Worm (Caenorhabditis elegans) whole organism, L1 larva: ENCODE data around the gene T05C12.1.
A peak's percentile ranks its signal among the peaks of the same experiment; 100 is the strongest.

Experiments used
- C16A3.4 ChIP-seq: fragments of 150-350 bp; optimal IDR thresholded peaks from 2 replicates; lab custom pipeline; 2014; ENCODE audit warnings: missing biosample characterization, missing genetic modification characterization
- aha-1 ChIP-seq: fragments of 150-350 bp; optimal IDR thresholded peaks from 2 replicates; lab custom pipeline; 2014; ENCODE audit warnings: missing biosample characterization, missing genetic modification characterization
- ceh-63 ChIP-seq: fragments of 200-800 bp; sonication (Bioruptor generic); optimal IDR thresholded peaks from 2 replicates; lab custom pipeline; 2018; ENCODE audit warnings: mild to moderate bottlenecking, missing genetic modification characterization, missing compliant biosample characterization
- ceh-82 ChIP-seq, 3 experiments: fragments of 150-350 bp in 1 of 3; sonication (generic microtip) in 2 of 3; optimal IDR thresholded peaks; 2 replicates each; lab custom pipeline; 2014 to 2017; ENCODE audit warnings: missing biosample characterization in 3 of 3, missing genetic modification characterization in 3 of 3
- ceh-90 ChIP-seq: sonication (generic microtip); optimal IDR thresholded peaks from 2 replicates; lab custom pipeline; 2016; ENCODE audit warnings: missing genetic modification characterization, missing compliant biosample characterization
- ces-1 ChIP-seq: fragments of 150-350 bp; optimal IDR thresholded peaks from 2 replicates; lab custom pipeline; 2014; ENCODE audit warnings: missing biosample characterization, missing genetic modification reagents, missing genetic modification characterization
- dpl-1 ChIP-seq, 3 experiments: fragments of 150-350 bp in 2 of 3; sonication (generic microtip) in 1 of 3; optimal IDR thresholded peaks; 2 replicates each; lab custom pipeline; 2014 to 2017; ENCODE audit warnings: missing biosample characterization in 3 of 3, missing genetic modification characterization in 3 of 3, missing genetic modification reagents in 3 of 3
- dsc-1 ChIP-seq: sonication (generic microtip); optimal IDR thresholded peaks from 2 replicates; lab custom pipeline; 2016; ENCODE audit warnings: mild to moderate bottlenecking, missing genetic modification characterization, missing compliant biosample characterization
- efl-3 ChIP-seq: fragments of 200-800 bp; sonication (Bioruptor generic); optimal IDR thresholded peaks from 2 replicates; lab custom pipeline; 2018; ENCODE audit warnings: mild to moderate bottlenecking, missing genetic modification characterization, missing compliant biosample characterization
- elt-2 ChIP-seq: sonication (generic microtip); optimal IDR thresholded peaks from 2 replicates; lab custom pipeline; 2016; ENCODE audit warnings: missing genetic modification characterization, mild to moderate bottlenecking, inconsistent platforms, missing compliant biosample characterization, missing genetic modification reagents
- elt-3 ChIP-seq, 6 experiments: fragments of 150-350 bp in 1 of 6; sonication (generic microtip); optimal IDR thresholded peaks; 2 replicates each; lab custom pipeline; 2017 to 2018; ENCODE audit warnings: missing biosample characterization in 6 of 6, missing genetic modification characterization in 6 of 6, inconsistent platforms in 1 of 6
- ets-5 ChIP-seq: fragments of 200-800 bp; sonication (Bioruptor generic); IDR thresholded peaks from 2 replicates; pipeline ENCODE4 v1.3.6; 2022; ENCODE audit warnings: missing genetic modification characterization, missing compliant biosample characterization
- fkh-10 ChIP-seq: sonication (generic microtip); optimal IDR thresholded peaks from 2 replicates; lab custom pipeline; 2017; ENCODE audit warnings: missing biosample characterization, missing genetic modification reagents, missing genetic modification characterization
- fos-1 ChIP-seq: fragments of 150-350 bp; optimal IDR thresholded peaks from 2 replicates; lab custom pipeline; 2014; ENCODE audit warnings: missing biosample characterization, missing genetic modification characterization
- hlh-17 ChIP-seq: fragments of 200-800 bp; sonication (Bioruptor generic); optimal IDR thresholded peaks from 2 replicates; lab custom pipeline; 2018; ENCODE audit warnings: missing genetic modification characterization, mild to moderate bottlenecking, missing compliant biosample characterization, moderate library complexity, borderline replicate concordance
- hpl-2 ChIP-seq: fragments of 150-350 bp; optimal IDR thresholded peaks from 2 replicates; lab custom pipeline; 2014; ENCODE audit warnings: missing biosample characterization, missing genetic modification reagents, missing genetic modification characterization
- isw-1 ChIP-seq: fragments of 200-800 bp; sonication (Bioruptor generic); IDR thresholded peaks from 2 replicates; pipeline ENCODE4 v1.3.6; 2022; ENCODE audit warnings: missing genetic modification characterization, missing compliant biosample characterization
- jun-1 ChIP-seq: fragments of 150-350 bp; optimal IDR thresholded peaks from 2 replicates; lab custom pipeline; 2014; ENCODE audit warnings: missing biosample characterization, missing genetic modification reagents, missing genetic modification characterization
- lin-15B ChIP-seq: fragments of 150-350 bp; sonication (generic microtip); optimal IDR thresholded peaks from 3 replicates; lab custom pipeline; 2014; ENCODE audit warnings: missing biosample characterization, missing genetic modification characterization
- lin-35 ChIP-seq, 2 experiments: fragments of 150-350 bp; optimal IDR thresholded peaks; 2 replicates each; lab custom pipeline; 2014; ENCODE audit warnings: missing biosample characterization in 2 of 2, missing genetic modification characterization in 2 of 2, missing genetic modification reagents in 2 of 2
- lin-39 ChIP-seq: fragments of 150-350 bp; optimal IDR thresholded peaks from 2 replicates; lab custom pipeline; 2014; ENCODE audit warnings: missing biosample characterization, missing genetic modification reagents, missing genetic modification characterization
- lsy-2 ChIP-seq, 2 experiments: fragments of 150-350 bp; optimal IDR thresholded peaks; 2 replicates each; lab custom pipeline; 2014; ENCODE audit warnings: missing biosample characterization in 2 of 2, missing genetic modification characterization in 2 of 2
- mep-1 ChIP-seq: fragments of 150-350 bp; optimal IDR thresholded peaks from 2 replicates; lab custom pipeline; 2014; ENCODE audit warnings: missing biosample characterization, missing genetic modification characterization
- nhr-11 ChIP-seq: fragments of 150-350 bp; optimal IDR thresholded peaks from 2 replicates; lab custom pipeline; 2014; ENCODE audit warnings: missing biosample characterization, missing genetic modification characterization
- nhr-12 ChIP-seq: sonication (generic microtip); optimal IDR thresholded peaks from 2 replicates; lab custom pipeline; 2017; ENCODE audit warnings: missing biosample characterization, missing genetic modification characterization
- nhr-19 ChIP-seq: fragments of 200-800 bp; sonication (Bioruptor generic); conservative IDR thresholded peaks from 2 replicates; pipeline ENCODE4 v1.3.6; 2022; ENCODE audit warnings: missing genetic modification characterization, missing compliant biosample characterization
- nhr-20 ChIP-seq: sonication (generic microtip); optimal IDR thresholded peaks from 2 replicates; lab custom pipeline; 2016; ENCODE audit warnings: mild to moderate bottlenecking, missing genetic modification characterization, missing compliant biosample characterization
- nhr-237 ChIP-seq: fragments of 150-350 bp; optimal IDR thresholded peaks from 2 replicates; lab custom pipeline; 2014; ENCODE audit warnings: missing biosample characterization, missing genetic modification characterization
- nhr-28 ChIP-seq: fragments of 150-350 bp; optimal IDR thresholded peaks from 2 replicates; lab custom pipeline; 2014; ENCODE audit warnings: missing biosample characterization, missing genetic modification characterization
- nhr-47 ChIP-seq: sonication (generic microtip); optimal IDR thresholded peaks from 2 replicates; lab custom pipeline; 2016; ENCODE audit warnings: mild to moderate bottlenecking, missing genetic modification characterization, moderate library complexity, missing compliant biosample characterization
- nhr-71 ChIP-seq: sonication (generic microtip); optimal IDR thresholded peaks from 2 replicates; lab custom pipeline; 2016; ENCODE audit warnings: mild to moderate bottlenecking, missing genetic modification characterization, moderate library complexity, missing compliant biosample characterization
- nhr-77 ChIP-seq: fragments of 150-350 bp; optimal IDR thresholded peaks from 2 replicates; lab custom pipeline; 2014; ENCODE audit warnings: missing biosample characterization, missing genetic modification characterization
- nhr-85 ChIP-seq: sonication (generic microtip); peaks from one replicate; lab custom pipeline; 2016; ENCODE audit warnings: missing genetic modification characterization, inconsistent platforms, missing compliant biosample characterization
- pqm-1 ChIP-seq: sonication (generic microtip); optimal IDR thresholded peaks from 3 replicates; lab custom pipeline; 2017; ENCODE audit warnings: missing biosample characterization, missing genetic modification characterization
- rnt-1 ChIP-seq: sonication (generic microtip); optimal IDR thresholded peaks from 2 replicates; lab custom pipeline; 2016; ENCODE audit warnings: mild to moderate bottlenecking, missing genetic modification characterization, moderate library complexity, missing compliant biosample characterization
- snu-23 ChIP-seq: sonication (generic microtip); optimal IDR thresholded peaks from 2 replicates; lab custom pipeline; 2016; ENCODE audit warnings: missing genetic modification characterization, missing compliant biosample characterization
- sptf-1 ChIP-seq: fragments of 150-350 bp; optimal IDR thresholded peaks from 2 replicates; lab custom pipeline; 2014; ENCODE audit warnings: missing biosample characterization, missing genetic modification characterization
- sup-37 ChIP-seq: fragments of 200-800 bp; sonication (Bioruptor generic); optimal IDR thresholded peaks from 2 replicates; lab custom pipeline; 2018; ENCODE audit warnings: mild to moderate bottlenecking, missing genetic modification characterization, missing compliant biosample characterization
- swsn-7 ChIP-seq: sonication (generic microtip); optimal IDR thresholded peaks from 2 replicates; lab custom pipeline; 2016; ENCODE audit warnings: missing genetic modification characterization, missing compliant biosample characterization
- tbx-2 ChIP-seq: sonication (generic microtip); optimal IDR thresholded peaks from 2 replicates; lab custom pipeline; 2016; ENCODE audit warnings: missing genetic modification characterization, missing compliant biosample characterization
- unc-30 ChIP-seq: sonication (generic microtip); optimal IDR thresholded peaks from 2 replicates; lab custom pipeline; 2017; ENCODE audit warnings: missing biosample characterization, missing genetic modification characterization
- unc-62 ChIP-seq: fragments of 150-350 bp; optimal IDR thresholded peaks from 2 replicates; lab custom pipeline; 2014; ENCODE audit warnings: missing biosample characterization, missing genetic modification reagents, missing genetic modification characterization
- unc-86 ChIP-seq: sonication (generic microtip); optimal IDR thresholded peaks from 2 replicates; lab custom pipeline; 2016; ENCODE audit warnings: missing genetic modification characterization, missing compliant biosample characterization
- unc-98 ChIP-seq: fragments of 200-800 bp; sonication (Bioruptor generic); IDR thresholded peaks from 2 replicates; pipeline ENCODE4 v1.3.6; 2022; ENCODE audit warnings: missing genetic modification characterization, missing compliant biosample characterization
- vab-15 ChIP-seq: sonication (generic microtip); optimal IDR thresholded peaks from 2 replicates; lab custom pipeline; 2017; ENCODE audit warnings: missing genotype, mild to moderate bottlenecking, missing genetic modification characterization, missing compliant biosample characterization
- xbp-1 ChIP-seq: sonication (generic microtip); optimal IDR thresholded peaks from 2 replicates; lab custom pipeline; 2016; ENCODE audit warnings: missing genetic modification characterization, missing compliant biosample characterization
- zag-1 ChIP-seq: fragments of 150-350 bp; optimal IDR thresholded peaks from 2 replicates; lab custom pipeline; 2014; ENCODE audit warnings: missing biosample characterization, missing genetic modification characterization
- zip-4 ChIP-seq: fragments of 200-800 bp; sonication (Bioruptor generic); optimal IDR thresholded peaks from 2 replicates; lab custom pipeline; 2018; ENCODE audit warnings: mild to moderate bottlenecking, missing genetic modification characterization, moderate library complexity, missing compliant biosample characterization
- ztf-4 ChIP-seq: fragments of 150-350 bp; optimal IDR thresholded peaks from 2 replicates; lab custom pipeline; 2014; ENCODE audit warnings: missing biosample characterization, missing genetic modification characterization

Gene T05C12.1

DNA sequence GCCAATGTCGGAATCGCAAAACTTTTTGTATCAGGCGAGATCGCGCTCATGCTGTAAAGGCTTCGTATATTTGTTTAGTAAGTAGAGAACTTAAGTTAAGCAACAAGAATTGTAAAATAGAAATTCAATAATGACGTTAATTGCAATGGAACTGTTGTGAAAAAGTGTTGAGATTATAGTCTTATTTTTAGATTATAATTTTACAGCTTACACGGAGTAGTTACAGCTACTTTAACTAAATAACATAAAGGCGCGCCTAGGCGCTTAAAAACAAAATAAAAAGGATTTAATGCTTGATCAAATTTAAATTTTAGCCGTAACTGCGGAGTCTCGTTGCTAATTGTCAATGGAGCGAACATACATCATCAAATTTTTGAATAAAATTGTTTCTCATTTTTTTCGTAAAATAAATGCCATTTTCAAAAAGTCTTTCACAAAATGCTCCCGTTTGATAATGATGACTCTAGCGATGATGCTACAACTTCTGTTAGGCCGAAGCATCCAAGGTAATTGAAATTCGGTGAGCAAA is 11.3 kb upstream of the T05C12.1 start, which contains the start of the genes emb-27 and rrf-3 (continued):
- peak; percentile 75 to 83 for TF ChIP-seq lin-35 (GFP tag; optimal IDR thresholded peaks at IDR 0.05; lab: Kevin White, UChicago)
- no peak for TF ChIP-seq zag-1 (tag; lab: Kevin White, UChicago)
- no peak for TF ChIP-seq nhr-19
- TF ChIP-seq efl-3: no peak
- TF ChIP-seq ces-1 (GFP tag; lab: Kevin White, UChicago): no peak
- TF ChIP-seq nhr-12 (tag; lab: Kevin White, UChicago): no peak
- TF ChIP-seq xbp-1 (tag; lab: Kevin White, UChicago): peak; percentile 25
- no peak for TF ChIP-seq fkh-10 (GFP tag; lab: Kevin White, UChicago)
- no peak for TF ChIP-seq unc-98 (GFP tag; lab: Robert Waterston, UW)
- TF ChIP-seq sptf-1: no peak
- no peak for TF ChIP-seq unc-30 (tag; lab: Kevin White, UChicago)
- no peak for TF ChIP-seq nhr-28 (tag; lab: Kevin White, UChicago)
- no peak for TF ChIP-seq aha-1 (tag; lab: Kevin White, UChicago)
- no peak for TF ChIP-seq ets-5 (GFP tag; lab: Robert Waterston, UW)
- TF ChIP-seq fos-1 (tag; lab: Kevin White, UChicago): no peak
- peak; percentile 34 for TF ChIP-seq rnt-1 (tag; lab: Kevin White, UChicago)
- no peak for TF ChIP-seq hpl-2
- TF ChIP-seq mep-1 (tag; lab: Kevin White, UChicago): peak; percentile 84
- no peak for TF ChIP-seq dsc-1 (tag; lab: Kevin White, UChicago)
- no peak for TF ChIP-seq elt-2 (tag; lab: Kevin White, UChicago)
- no peak for TF ChIP-seq unc-62 (GFP tag; lab: Kevin White, UChicago)
- peak; percentile 47 to 88 for TF ChIP-seq lsy-2 (tag; optimal IDR thresholded peaks at IDR 0.05; lab: Kevin White, UChicago)
- no peak for TF ChIP-seq nhr-77 (tag; lab: Kevin White, UChicago)
- TF ChIP-seq ceh-63: no peak
- TF ChIP-seq unc-86 (tag; lab: Kevin White, UChicago): no peak
- no peak for TF ChIP-seq elt-3 (tag; optimal IDR thresholded peaks at IDR 0.05; lab: Kevin White, UChicago)
- no peak for TF ChIP-seq nhr-11
- no peak for TF ChIP-seq tbx-2 (tag; lab: Kevin White, UChicago)
- peak in 1 of 3 experiments; percentile 51 for TF ChIP-seq ceh-82 (tag; optimal IDR thresholded peaks at IDR 0.05; lab: Kevin White, UChicago)
- TF ChIP-seq vab-15 (tag; lab: Kevin White, UChicago): no peak
- TF ChIP-seq snu-23 (GFP tag; lab: Kevin White, UChicago): peak; percentile 56
- TF ChIP-seq dpl-1 (GFP tag; optimal IDR thresholded peaks at IDR 0.05; lab: Kevin White, UChicago): peak; percentile 65 to 84 (median 73)
- TF ChIP-seq ceh-90 (tag; lab: Kevin White, UChicago): no peak
- TF ChIP-seq sup-37 (GFP tag; lab: Kevin White, UChicago): no peak
- TF ChIP-seq lin-15B (tag; lab: Kevin White, UChicago): peak; percentile 84
- peak; percentile 15 for TF ChIP-seq nhr-20 (tag; lab: Kevin White, UChicago)
- no peak for TF ChIP-seq ztf-4 (tag; lab: Kevin White, UChicago)
- no peak for TF ChIP-seq lin-39
- peak; percentile 14 for TF ChIP-seq swsn-7 (tag; lab: Kevin White, UChicago)
- no peak for TF ChIP-seq isw-1 (GFP tag; lab: Robert Waterston, UW)
- peak; percentile 15 for TF ChIP-seq nhr-47 (tag; lab: Kevin White, UChicago)
- TF ChIP-seq, all 84 proteins: peak for 20

DNA sequence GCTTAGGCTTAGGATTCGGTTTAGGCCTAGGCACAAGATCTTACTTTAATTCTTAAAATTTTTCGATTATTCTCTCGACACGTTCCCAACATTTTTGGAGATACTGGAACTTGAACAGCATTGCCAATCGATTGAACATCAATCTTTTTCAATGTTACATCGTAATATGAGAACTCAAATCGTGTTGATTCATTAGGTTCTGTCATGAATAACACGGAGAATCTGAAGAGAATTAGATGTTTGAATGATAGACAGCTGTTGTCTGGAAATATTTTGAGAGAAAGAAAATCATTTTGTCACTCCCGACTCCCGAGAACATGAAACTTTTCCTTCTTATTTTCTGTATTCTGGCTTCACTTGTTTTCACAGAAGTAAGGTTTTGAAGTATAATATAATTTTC is 4.2 kb upstream of the T05C12.1 start, which contains the start of gene T05C12.15:
T05C12.15 (plus strand) TSS at position 301 of the 400 bp plus-strand sequence.
- TF ChIP-seq nhr-85 (tag; lab: Kevin White, UChicago) (no peak), ets-5 (GFP tag; lab: Robert Waterston, UW) (no peak), nhr-71 (no peak), hlh-17 (GFP tag; lab: Kevin White, UChicago) (no peak), fos-1 (tag; lab: Kevin White, UChicago) (no peak), ceh-90 (tag; lab: Kevin White, UChicago) (no peak), nhr-20 (tag; lab: Kevin White, UChicago) (no peak), lin-39 (no peak), zip-4 (GFP tag; lab: Kevin White, UChicago) (no peak), C16A3.4 (tag; lab: Kevin White, UChicago) (no peak), xbp-1 (tag; lab: Kevin White, UChicago) (no peak), nhr-237 (no peak), snu-23 (GFP tag; lab: Kevin White, UChicago) (no peak), jun-1 (tag; lab: Kevin White, UChicago) (no peak), pqm-1 (no peak)
